Fruit fly (Drosophila melanogaster) Kc167 (cell line): ENCODE data around the gene CG11997.

Experiments used
- Myc ChIP-seq: fragments of >200 bp; optimal IDR thresholded peaks from 2 replicates; lab custom pipeline; 2017; ENCODE audit warnings: missing external identifiers
- Sin3A ChIP-seq: fragments of >200 bp; optimal IDR thresholded peaks from 2 replicates; lab custom pipeline; 2018; ENCODE audit warnings: missing external identifiers
- h ChIP-seq: fragments of >200 bp; optimal IDR thresholded peaks from 3 replicates; lab custom pipeline; 2018; ENCODE audit warnings: missing external identifiers
- insv ChIP-seq: fragments of >200 bp; optimal IDR thresholded peaks from 3 replicates; lab custom pipeline; 2018; ENCODE audit warnings: missing external identifiers
- psq ChIP-seq: fragments of >200 bp; optimal IDR thresholded peaks from 2 replicates; lab custom pipeline; 2017; ENCODE audit warnings: missing external identifiers
- ttk ChIP-seq: sonication (Bioruptor generic); optimal IDR thresholded peaks from 2 replicates; lab custom pipeline; 2017; ENCODE audit warnings: missing external identifiers

Gene CG11997

DNA sequence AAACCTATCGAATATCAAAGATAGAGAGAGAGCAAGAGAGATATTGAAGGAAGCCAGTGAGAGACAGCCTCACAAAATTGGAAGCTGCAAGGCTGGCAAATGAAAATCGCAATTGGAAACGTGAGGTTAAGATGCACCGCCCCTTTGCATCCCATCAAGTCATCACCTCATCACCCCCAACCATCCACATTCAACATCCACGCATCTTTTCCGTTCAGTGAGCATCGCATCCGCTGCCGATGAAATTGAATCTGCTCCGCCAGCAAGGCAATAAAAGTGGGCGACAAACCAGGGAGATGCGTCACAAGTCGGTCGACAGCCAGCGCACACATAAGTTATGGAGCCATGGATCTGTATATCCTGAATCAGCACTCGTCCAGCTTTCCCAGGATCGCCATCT lies at the start of gene CG11997:
Gene CG11997, plus strand, starts transcription at position 301 of the 400 bp plus-strand sequence.
- TF ChIP-seq insv (lab: Kevin White, UChicago) (no peak), ttk (no peak), Sin3A (lab: Kevin White, UChicago) (no peak), Myc (lab: Kevin White, UChicago) (no peak), h (no peak)

- TF ChIP-seq h (no peak), Myc (lab: Kevin White, UChicago) (no peak), Sin3A (lab: Kevin White, UChicago) (no peak), insv (lab: Kevin White, UChicago) (no peak), ttk (no peak), psq (lab: Kevin White, UChicago) (no peak)
These were observed 47.1 kb upstream of the CG11997 start for dm6 chr3R:9130190-9130589.

DNA sequence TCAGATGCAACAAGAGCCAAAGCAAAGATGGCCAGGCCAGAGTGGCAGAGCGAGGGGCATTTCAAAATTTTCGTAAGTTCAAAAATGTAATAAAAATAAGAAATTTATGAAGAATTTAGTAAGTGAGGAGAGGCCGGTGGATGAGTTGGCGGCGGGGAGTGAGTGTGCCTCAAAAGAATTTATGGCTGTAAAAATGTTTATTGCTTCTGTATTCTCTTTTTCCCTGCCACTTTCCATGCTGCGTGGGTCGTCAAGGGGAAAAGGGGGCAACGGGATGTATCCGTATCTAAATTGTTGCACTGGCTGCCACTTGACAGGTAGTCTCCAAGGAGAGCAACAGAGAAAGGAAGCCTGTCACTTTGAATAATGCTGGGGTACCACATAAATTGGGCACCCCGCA lies 45.9 kb upstream of the CG11997 start:
- TF ChIP-seq psq (lab: Kevin White, UChicago) (no peak), Myc (lab: Kevin White, UChicago) (no peak), h (no peak), ttk (no peak), insv (lab: Kevin White, UChicago) (no peak), Sin3A (lab: Kevin White, UChicago) (no peak)

DNA sequence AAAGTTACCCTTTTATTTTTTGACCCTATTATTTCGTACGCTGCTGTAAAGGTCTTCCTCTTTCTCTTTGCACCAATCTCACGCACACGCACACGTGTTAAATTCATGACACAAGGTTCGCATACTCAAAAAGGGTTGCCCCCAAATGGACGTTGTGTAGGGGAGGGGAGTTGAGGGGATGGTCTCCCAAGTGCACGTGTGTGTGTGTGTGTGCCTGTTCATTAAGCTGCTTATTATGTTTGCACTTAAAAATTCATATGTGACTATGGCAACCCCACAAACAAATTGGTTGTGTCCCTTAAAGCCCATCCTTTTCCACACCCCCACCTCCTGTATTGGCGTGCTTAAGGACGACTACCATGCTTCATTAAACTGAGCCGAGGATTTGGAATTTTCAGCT lies 44.1 kb upstream of the CG11997 start:
- TF ChIP-seq h (no peak), psq (lab: Kevin White, UChicago) (no peak), Sin3A (lab: Kevin White, UChicago) (no peak), ttk (no peak), insv (lab: Kevin White, UChicago) (no peak), Myc (lab: Kevin White, UChicago) (no peak)

DNA sequence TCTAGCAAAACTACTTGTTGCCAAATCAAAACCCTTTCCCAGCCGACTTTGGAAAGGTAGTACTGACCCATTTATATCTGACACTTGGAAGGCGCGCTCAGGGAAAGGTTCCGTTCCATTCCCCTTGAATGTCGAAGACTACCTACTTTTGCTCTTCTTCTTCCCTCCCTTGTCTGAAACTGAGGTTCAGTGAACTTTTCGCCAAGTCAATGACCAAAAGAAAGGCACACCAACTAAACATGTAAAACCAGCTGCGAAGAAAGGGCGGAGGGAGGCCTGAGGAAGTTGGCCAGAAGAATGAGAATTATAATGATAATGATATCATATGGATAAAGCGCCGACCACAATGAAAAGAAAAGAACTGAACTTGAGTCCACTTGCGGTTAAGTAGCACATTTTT lies 42.2 kb upstream of the CG11997 start:
- TF ChIP-seq psq (lab: Kevin White, UChicago) (no peak), Myc (lab: Kevin White, UChicago) (no peak), h (no peak), insv (lab: Kevin White, UChicago) (no peak), Sin3A (lab: Kevin White, UChicago) (no peak), ttk (no peak)

- TF ChIP-seq Sin3A (lab: Kevin White, UChicago), result no peak
- no peak for TF ChIP-seq insv (lab: Kevin White, UChicago)
These were observed 39.1 kb upstream of the CG11997 start for dm6 chr3R:9138234-9138633.

- no peak for TF ChIP-seq insv (lab: Kevin White, UChicago)
- no peak for TF ChIP-seq Myc (lab: Kevin White, UChicago)
- TF ChIP-seq h, result no peak
- no peak for TF ChIP-seq psq (lab: Kevin White, UChicago)
- no peak for TF ChIP-seq Sin3A (lab: Kevin White, UChicago)
- no peak for TF ChIP-seq ttk
These were observed 37.2 kb upstream of the CG11997 start for dm6 chr3R:9140165-9140564.

dm6 chr3R:9140914-9141313 lies 36.4 kb upstream of the CG11997 start:
- TF ChIP-seq Myc (lab: Kevin White, UChicago) (no peak), psq (lab: Kevin White, UChicago) (no peak), h (no peak), insv (lab: Kevin White, UChicago) (no peak), ttk (no peak), Sin3A (lab: Kevin White, UChicago) (no peak)

- no peak for TF ChIP-seq h
- TF ChIP-seq insv (lab: Kevin White, UChicago), result no peak
- no peak for TF ChIP-seq Sin3A (lab: Kevin White, UChicago)
- TF ChIP-seq ttk, result no peak
- TF ChIP-seq psq (lab: Kevin White, UChicago), result no peak
- TF ChIP-seq Myc (lab: Kevin White, UChicago), result no peak
These were observed 33.2 kb upstream of the CG11997 start for dm6 chr3R:9144003-9144721.

DNA sequence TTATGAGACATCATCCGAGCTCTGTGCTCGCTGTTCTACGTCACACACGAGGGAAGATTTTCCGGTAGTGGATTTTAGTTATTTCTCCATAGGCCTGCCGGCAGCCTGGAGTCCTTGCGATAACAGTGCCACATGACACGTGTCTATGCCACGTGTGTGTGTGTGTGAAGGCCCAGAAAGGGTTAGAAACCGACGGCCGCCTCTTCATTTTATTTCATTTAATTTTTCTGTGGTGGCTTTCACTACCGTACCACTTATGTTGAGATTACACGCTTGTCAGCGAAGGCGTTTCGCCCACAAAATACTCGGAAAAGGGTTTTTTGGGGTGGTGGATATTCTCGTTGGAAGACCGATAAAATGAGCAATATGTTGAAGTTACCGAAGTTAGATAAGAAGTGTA lies 32.2 kb upstream of the CG11997 start:
- no peak for TF ChIP-seq Myc (lab: Kevin White, UChicago)
- no peak for TF ChIP-seq insv (lab: Kevin White, UChicago)
- TF ChIP-seq psq (lab: Kevin White, UChicago), result no peak
- no peak for TF ChIP-seq h

- TF ChIP-seq ttk, result no peak
- no peak for TF ChIP-seq insv (lab: Kevin White, UChicago)
- TF ChIP-seq Myc (lab: Kevin White, UChicago), result no peak
- no peak for TF ChIP-seq Sin3A (lab: Kevin White, UChicago)
- no peak for TF ChIP-seq psq (lab: Kevin White, UChicago)
- TF ChIP-seq h, result no peak
These were observed 29.9 kb upstream of the CG11997 start for dm6 chr3R:9147458-9147857.

- TF ChIP-seq insv (lab: Kevin White, UChicago) (no peak), h (no peak), Sin3A (lab: Kevin White, UChicago) (no peak), ttk (no peak), psq (lab: Kevin White, UChicago) (no peak), Myc (lab: Kevin White, UChicago) (no peak)
These were observed 27.5 kb upstream of the CG11997 start for dm6 chr3R:9149799-9150198.
